Fruit fly (Drosophila melanogaster) S2 (cell line): ENCODE data around the gene CG32856.

Source experiments
- CG8478 ChIP-seq: fragments of >200 bp; optimal IDR thresholded peaks from 2 replicates; lab custom pipeline; 2018
- CTCF ChIP-seq, 2 experiments: fragments of >200 bp; optimal IDR thresholded peaks; 2 replicates each; lab custom pipeline; 2018

DNA sequence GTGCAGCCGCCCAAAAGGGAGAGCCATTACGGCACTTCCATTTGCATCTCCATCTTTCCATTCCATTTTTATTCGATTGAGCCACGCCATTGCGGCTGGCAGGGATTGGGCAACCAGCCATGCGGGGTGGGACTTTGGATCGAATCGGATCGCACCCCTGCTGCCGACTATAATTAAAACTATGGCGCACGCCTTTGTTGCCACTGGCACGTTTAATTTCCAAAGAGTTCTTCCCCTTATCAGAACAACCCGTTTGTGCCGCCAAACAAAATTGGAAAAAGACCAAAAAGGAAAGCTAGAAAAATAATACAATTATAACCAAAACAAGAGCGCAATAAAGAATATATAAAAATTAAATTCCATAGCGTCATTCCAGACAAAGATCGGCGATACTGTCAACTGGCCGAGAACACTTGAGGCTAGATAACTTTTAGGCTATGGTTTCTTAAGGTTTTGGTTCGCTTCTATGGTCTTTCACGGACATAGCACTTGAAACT lies 44.9 kb upstream of the CG32856 start:
- TF ChIP-seq CTCF (optimal IDR thresholded peaks at IDR 0.05; lab: Kevin White, UChicago) = no peak
- no peak for TF ChIP-seq CG8478 (lab: Kevin White, UChicago)
